Fruit fly (Drosophila melanogaster) whole organism, wandering third instar larva: ENCODE measurements around the gene Nak.

ENCODE experiments used
- Abd-B ChIP-seq: fragments of >200 bp; optimal IDR thresholded peaks from 2 replicates; lab custom pipeline; 2017; ENCODE audit warnings: missing biosample characterization, missing genetic modification characterization
- Dfd ChIP-seq: fragments of >200 bp; optimal IDR thresholded peaks from 2 replicates; lab custom pipeline; 2017; ENCODE audit warnings: missing biosample characterization, missing genetic modification characterization
- GATAd ChIP-seq: sonication (Bioruptor generic); optimal IDR thresholded peaks from 2 replicates; lab custom pipeline; 2016; ENCODE audit warnings: missing biosample characterization, missing genetic modification characterization
- Hr83 ChIP-seq: fragments of 200-300 bp; sonication (Bioruptor generic); optimal IDR thresholded peaks from 2 replicates; lab custom pipeline; 2016; ENCODE audit warnings: missing biosample characterization, mild to moderate bottlenecking, missing genetic modification characterization, moderate library complexity; ENCODE audit not compliant: poor library complexity, severe bottlenecking
- dsf ChIP-seq: sonication (Bioruptor generic); optimal IDR thresholded peaks from 2 replicates; lab custom pipeline; 2016; ENCODE audit warnings: missing biosample characterization, missing genetic modification characterization, borderline replicate concordance
- lola ChIP-seq: fragments of >200 bp; optimal IDR thresholded peaks from 2 replicates; lab custom pipeline; 2017; ENCODE audit warnings: missing biosample characterization, missing genetic modification characterization
- pan ChIP-seq: fragments of >200 bp; optimal IDR thresholded peaks from 2 replicates; lab custom pipeline; 2017

dm6 chr2L:19010566-19010965 lies 42.0 kb upstream of the Nak start, which contains the start of gene robl37BC:
- no peak for TF ChIP-seq Dfd
- no peak for TF ChIP-seq dsf (GFP tag; lab: Kevin White, UChicago)
- TF ChIP-seq lola, result no peak
- no peak for TF ChIP-seq GATAd (GFP tag; lab: Kevin White, UChicago)
- TF ChIP-seq Abd-B (GFP tag; lab: Kevin White, UChicago), result no peak
- no peak for TF ChIP-seq Hr83
- TF ChIP-seq pan (lab: Kevin White, UChicago), result no peak
